Worm (Caenorhabditis elegans): ENCODE data around the gene lon-3.

lon-3 gene

ce11 chrV:12150607-12151006 lies 47.8 kb downstream of the lon-3 start, which contains the start of gene che-11:
TSS of gene che-11 (minus strand) at chrV:12150707.
- TF ChIP-seq hlh-6 (tag; optimal IDR thresholded peaks at IDR 0.05), result no peak
- TF ChIP-seq ref-2 (tag; optimal IDR thresholded peaks at IDR 0.05), result no peak
- no peak for TF ChIP-seq ttx-3 (tag; optimal IDR thresholded peaks at IDR 0.05)
- no peak for TF ChIP-seq fax-1 (tag; optimal IDR thresholded peaks at IDR 0.05)
- no peak for TF ChIP-seq nhr-11 (tag; optimal IDR thresholded peaks at IDR 0.05)
- no peak for TF ChIP-seq F13H6.1 (tag; optimal IDR thresholded peaks at IDR 0.05)
